Fruit fly (Drosophila melanogaster) whole organism, embryonic: ENCODE results near the gene CG14282.
A peak's percentile ranks its signal among the peaks of the same experiment; 100 is the strongest.

ENCODE experiments used
- CG10209 ChIP-seq: fragments of 200-800 bp; sonication (Bioruptor generic); optimal IDR thresholded peaks from 3 replicates; lab custom pipeline; 2017; ENCODE audit warnings: missing biosample characterization, mild to moderate bottlenecking, missing genetic modification characterization, missing genetic modification reagents
- CG11695 ChIP-seq: fragments of 200-800 bp; sonication (Bioruptor generic); IDR thresholded peaks from 3 replicates; pipeline ENCODE4 v1.3.6; 2022; ENCODE audit warnings: missing biosample characterization, missing genetic modification characterization
- CG11723 ChIP-seq: fragments of 200-800 bp; sonication (Bioruptor generic); optimal IDR thresholded peaks from 2 replicates; lab custom pipeline; 2017; ENCODE audit warnings: missing biosample characterization, mild to moderate bottlenecking, missing genetic modification characterization
- CG1529 ChIP-seq: fragments of 200-800 bp; sonication (Bioruptor generic); optimal IDR thresholded peaks from 3 replicates; lab custom pipeline; 2018; ENCODE audit warnings: missing biosample characterization, missing genetic modification characterization
- CG15514 ChIP-seq: fragments of 200-800 bp; sonication (Bioruptor generic); optimal IDR thresholded peaks from 3 replicates; lab custom pipeline; 2017; ENCODE audit warnings: missing biosample characterization, missing genetic modification characterization, mild to moderate bottlenecking, moderate library complexity, missing genetic modification reagents
- CG16813 ChIP-seq: fragments of 200-800 bp; sonication (Bioruptor generic); IDR thresholded peaks from 3 replicates; pipeline ENCODE4 v1.3.6; 2022; ENCODE audit warnings: missing biosample characterization, missing genetic modification characterization; ENCODE audit not compliant: partially characterized antibody
- CG17829 ChIP-seq: fragments of 200-800 bp; optimal IDR thresholded peaks from 2 replicates; lab custom pipeline; 2019; ENCODE audit warnings: missing biosample characterization, mild to moderate bottlenecking, missing genetic modification characterization, moderate library complexity
- CG18764 ChIP-seq: fragments of 200-800 bp; sonication (Bioruptor generic); optimal IDR thresholded peaks from 3 replicates; lab custom pipeline; 2016; ENCODE audit warnings: missing biosample characterization, missing genetic modification characterization
- CG2712 ChIP-seq: fragments of 200-800 bp; optimal IDR thresholded peaks from 3 replicates; lab custom pipeline; 2019; ENCODE audit warnings: missing biosample characterization, mild to moderate bottlenecking, missing genetic modification characterization, moderate library complexity
- CG33213 ChIP-seq: fragments of 200-800 bp; sonication (Bioruptor generic); optimal IDR thresholded peaks from 3 replicates; lab custom pipeline; 2016; ENCODE audit warnings: missing biosample characterization, missing genetic modification characterization
- CG34376 ChIP-seq: fragments of 200-800 bp; sonication (Bioruptor generic); optimal IDR thresholded peaks from 2 replicates; lab custom pipeline; 2018; ENCODE audit warnings: missing biosample characterization, mild to moderate bottlenecking, missing genetic modification characterization
- CG7271 ChIP-seq: fragments of 200-800 bp; sonication (Bioruptor generic); optimal IDR thresholded peaks from 2 replicates; lab custom pipeline; 2018; ENCODE audit warnings: missing biosample characterization, mild to moderate bottlenecking, missing genetic modification characterization, moderate library complexity
- CG7928 ChIP-seq: fragments of 200-800 bp; sonication (Bioruptor generic); optimal IDR thresholded peaks from 2 replicates; lab custom pipeline; 2017; ENCODE audit warnings: missing biosample characterization, mild to moderate bottlenecking, missing genetic modification characterization
- CG7963 ChIP-seq: fragments of 200-800 bp; sonication (Bioruptor generic); IDR thresholded peaks from 3 replicates; pipeline ENCODE4 v1.3.6; 2022; ENCODE audit warnings: missing biosample characterization, missing genetic modification characterization; ENCODE audit not compliant: partially characterized antibody
- CG9215 ChIP-seq: fragments of 200-800 bp; sonication (Bioruptor generic); IDR thresholded peaks from 2 replicates; pipeline ENCODE4 v1.3.6; 2022; ENCODE audit warnings: missing biosample characterization, missing genetic modification characterization
- CrebB ChIP-seq: fragments of 200-800 bp; sonication (Bioruptor generic); optimal IDR thresholded peaks from 3 replicates; lab custom pipeline; 2018; ENCODE audit warnings: missing biosample characterization, mild to moderate bottlenecking, missing genetic modification characterization
- Dll ChIP-seq: fragments of 200-800 bp; sonication (Bioruptor generic); IDR thresholded peaks from 4 replicates; pipeline ENCODE4 v1.3.6; 2022; ENCODE audit warnings: missing biosample characterization, missing genetic modification characterization; ENCODE audit not compliant: partially characterized antibody
- E2f1 ChIP-seq: fragments of 200-800 bp; sonication (Bioruptor generic); IDR thresholded peaks from 2 replicates; pipeline ENCODE4 v1.3.6; 2022; ENCODE audit warnings: missing biosample characterization, missing genetic modification characterization
- Eip74EF ChIP-seq, 2 experiments: fragments of 200-800 bp in 1 of 2; fragments of >200 bp in 1 of 2; sonication (Bioruptor generic) in 1 of 2; optimal IDR thresholded peaks; 2 replicates each; lab custom pipeline; 2017 to 2019; ENCODE audit warnings: missing biosample characterization in 2 of 2, missing genetic modification characterization in 2 of 2, mild to moderate bottlenecking in 1 of 2, moderate library complexity in 1 of 2
- Ets97D ChIP-seq: fragments of 200-800 bp; sonication (Bioruptor generic); optimal IDR thresholded peaks from 3 replicates; lab custom pipeline; 2016; ENCODE audit warnings: missing biosample characterization, missing genetic modification characterization
- Myb ChIP-seq: fragments of 200-800 bp; sonication (Bioruptor generic); optimal IDR thresholded peaks from 2 replicates; lab custom pipeline; 2016; ENCODE audit warnings: missing biosample characterization, missing genetic modification characterization
- NC2β ChIP-seq: fragments of 200-800 bp; sonication (Bioruptor generic); optimal IDR thresholded peaks from 2 replicates; lab custom pipeline; 2016; ENCODE audit warnings: missing biosample characterization, missing genetic modification characterization
- Nf-YC ChIP-seq: fragments of 200-800 bp; optimal IDR thresholded peaks from 3 replicates; lab custom pipeline; 2019; ENCODE audit warnings: missing biosample characterization, mild to moderate bottlenecking, missing genetic modification characterization, moderate library complexity
- NfI ChIP-seq: fragments of 200-800 bp; sonication (Bioruptor generic); optimal IDR thresholded peaks from 3 replicates; lab custom pipeline; 2018; ENCODE audit warnings: missing biosample characterization, mild to moderate bottlenecking, missing genetic modification characterization, moderate library complexity
- Opbp ChIP-seq: fragments of 200-800 bp; sonication (Bioruptor generic); IDR thresholded peaks from 3 replicates; pipeline ENCODE4 v1.3.6; 2022; ENCODE audit warnings: missing biosample characterization, missing genetic modification characterization; ENCODE audit not compliant: partially characterized antibody
- Scr ChIP-seq: fragments of 200-800 bp; sonication (Bioruptor generic); IDR thresholded peaks from 2 replicates; pipeline ENCODE4 v1.3.6; 2022; ENCODE audit warnings: missing biosample characterization, missing genetic modification characterization; ENCODE audit not compliant: partially characterized antibody
- Sry-β ChIP-seq: fragments of 200-800 bp; sonication (Bioruptor generic); optimal IDR thresholded peaks from 2 replicates; lab custom pipeline; 2018; ENCODE audit warnings: missing biosample characterization, mild to moderate bottlenecking, missing genetic modification characterization, moderate library complexity
- Sry-δ ChIP-seq: fragments of 200-800 bp; sonication (Bioruptor generic); optimal IDR thresholded peaks from 2 replicates; lab custom pipeline; 2016; ENCODE audit warnings: missing biosample characterization, missing genetic modification characterization
- Trl ChIP-seq, 3 experiments: fragments of >200 bp in 2 of 3; fragments of 200-800 bp in 1 of 3; sonication (Bioruptor generic) in 1 of 3; optimal IDR thresholded peaks; 2 replicates in 1 of 3; 3 replicates in 2 of 3; lab custom pipeline; 2016 to 2017; ENCODE audit warnings: missing biosample characterization in 1 of 3, missing genetic modification characterization in 1 of 3
- Xbp1 ChIP-seq: fragments of 200-800 bp; sonication (Bioruptor generic); optimal IDR thresholded peaks from 3 replicates; lab custom pipeline; 2016; ENCODE audit warnings: missing biosample characterization, mild to moderate bottlenecking, missing genetic modification characterization
- cg ChIP-seq: fragments of 200-800 bp; sonication (Bioruptor generic); optimal IDR thresholded peaks from 3 replicates; lab custom pipeline; 2019; ENCODE audit warnings: missing biosample characterization, mild to moderate bottlenecking, missing genetic modification characterization, moderate library complexity
- chm ChIP-seq: fragments of 200-800 bp; sonication (Bioruptor generic); IDR thresholded peaks from 2 replicates; pipeline ENCODE4 v1.3.6; 2022; ENCODE audit warnings: missing biosample characterization, missing genetic modification characterization
- corto ChIP-seq: fragments of 200-800 bp; sonication (Bioruptor generic); optimal IDR thresholded peaks from 2 replicates; lab custom pipeline; 2016; ENCODE audit warnings: missing biosample characterization, mild to moderate bottlenecking, missing genetic modification characterization, moderate library complexity
- fd64A ChIP-seq: fragments of 200-800 bp; sonication (Bioruptor generic); optimal IDR thresholded peaks from 3 replicates; lab custom pipeline; 2018; ENCODE audit warnings: missing biosample characterization, mild to moderate bottlenecking, missing genetic modification characterization
- ham ChIP-seq: fragments of 200-800 bp; sonication (Bioruptor generic); IDR thresholded peaks from 2 replicates; pipeline ENCODE4 v1.3.6; 2022; ENCODE audit warnings: missing biosample characterization, missing genetic modification characterization
- hb ChIP-seq: fragments of 200-800 bp; sonication (Bioruptor generic); IDR thresholded peaks from 3 replicates; pipeline ENCODE4 v1.3.6; 2022; ENCODE audit warnings: missing biosample characterization, missing genetic modification characterization; ENCODE audit not compliant: partially characterized antibody
- kah ChIP-seq: fragments of 200-800 bp; sonication (Bioruptor generic); optimal IDR thresholded peaks from 2 replicates; lab custom pipeline; 2018; ENCODE audit warnings: missing biosample characterization, mild to moderate bottlenecking, missing genetic modification characterization
- maf-S ChIP-seq: fragments of 200-800 bp; sonication (Bioruptor generic); optimal IDR thresholded peaks from 2 replicates; lab custom pipeline; 2016; ENCODE audit warnings: missing biosample characterization, missing genetic modification characterization
- nerfin-2 ChIP-seq: fragments of 200-800 bp; sonication (Bioruptor generic); IDR thresholded peaks from 2 replicates; pipeline ENCODE4 v1.3.6; 2022; ENCODE audit warnings: missing biosample characterization, missing genetic modification characterization; ENCODE audit not compliant: partially characterized antibody
- nmo ChIP-seq: fragments of 200-800 bp; sonication (Bioruptor generic); optimal IDR thresholded peaks from 2 replicates; lab custom pipeline; 2018; ENCODE audit warnings: missing biosample characterization, mild to moderate bottlenecking, missing genetic modification characterization, moderate library complexity
- p53 ChIP-seq: fragments of 200-800 bp; sonication (Bioruptor generic); optimal IDR thresholded peaks from 2 replicates; lab custom pipeline; 2016; ENCODE audit warnings: missing biosample characterization, missing genetic modification characterization
- phol ChIP-seq: fragments of 200-800 bp; sonication (Bioruptor generic); optimal IDR thresholded peaks from 3 replicates; lab custom pipeline; 2018; ENCODE audit warnings: missing biosample characterization, mild to moderate bottlenecking, missing genetic modification characterization, moderate library complexity
- pum ChIP-seq: fragments of 200-800 bp; sonication (Bioruptor generic); optimal IDR thresholded peaks from 2 replicates; lab custom pipeline; 2016; ENCODE audit warnings: missing biosample characterization, missing genetic modification characterization
- seq ChIP-seq: fragments of 200-800 bp; sonication (Bioruptor generic); IDR thresholded peaks from 2 replicates; pipeline ENCODE4 v1.3.6; 2022; ENCODE audit warnings: missing biosample characterization, missing genetic modification characterization
- sob ChIP-seq: fragments of 200-800 bp; sonication (Bioruptor generic); IDR thresholded peaks from 2 replicates; pipeline ENCODE4 v1.3.6; 2022; ENCODE audit warnings: missing biosample characterization, missing genetic modification characterization
- stc ChIP-seq: fragments of 200-800 bp; sonication (Bioruptor generic); IDR thresholded peaks from 2 replicates; pipeline ENCODE4 v1.3.6; 2022; ENCODE audit warnings: missing biosample characterization, missing genetic modification characterization
- vvl ChIP-seq: fragments of 200-800 bp; sonication (Bioruptor generic); IDR thresholded peaks from 2 replicates; pipeline ENCODE4 v1.3.6; 2022; ENCODE audit warnings: missing biosample characterization, missing genetic modification characterization
- zen ChIP-seq: fragments of 200-800 bp; sonication (Bioruptor generic); optimal IDR thresholded peaks from 3 replicates; lab custom pipeline; 2018; ENCODE audit warnings: missing biosample characterization, mild to moderate bottlenecking, missing genetic modification characterization, moderate library complexity

Gene CG14282

dm6 chr3R:19180263-19180893, 3.6 kb downstream of the CG14282 start, which contains the start of the genes CG5555 and myd (continued):
- TF ChIP-seq CG11695 (GFP tag; lab: Robert Waterston, UW) (peak; percentile 46; the same call in 1 of the 3 replicates), zen (peak; percentile 6), Opbp (GFP tag; lab: Robert Waterston, UW) (peak; percentile 75), CG7271 (tag; lab: Kevin White, UChicago) (no peak), CG34376 (GFP tag; lab: Kevin White, UChicago) (no peak), Sry-δ (GFP tag; lab: Kevin White, UChicago) (peak; percentile 53), chm (GFP tag; lab: Robert Waterston, UW) (peak; percentile 28; the same call in 1 of the 2 replicates), stc (GFP tag; lab: Robert Waterston, UW) (peak; percentile 53; the same call in 1 of the 2 replicates), CG18764 (GFP tag; lab: Kevin White, UChicago) (no peak), CG16813 (GFP tag; lab: Robert Waterston, UW) (peak; percentile 68), p53 (no peak), pum (GFP tag; lab: Kevin White, UChicago) (peak; percentile 13), CG2712 (tag; lab: Kevin White, UChicago) (peak; percentile 26), CrebB (tag; lab: Kevin White, UChicago) (peak; percentile 32), sob (peak; percentile 64; the same call in 1 of the 2 replicates), cg (GFP tag; lab: Kevin White, UChicago) (no peak), CG11723 (GFP tag; lab: Kevin White, UChicago) (peak; percentile 15), CG17829 (tag; lab: Kevin White, UChicago) (peak; percentile 32), hb (peak; percentile 77), Trl (optimal IDR thresholded peaks at IDR 0.05; lab: Kevin White, UChicago) (no peak), Trl (GFP tag; optimal IDR thresholded peaks at IDR 0.05; lab: Kevin White, UChicago) (no peak), phol (tag; lab: Kevin White, UChicago) (peak; percentile 35), Eip74EF (GFP tag; optimal IDR thresholded peaks at IDR 0.05; lab: Kevin White, UChicago) (peak in 1 of 2 experiments; percentile 5), Nf-YC (tag; lab: Kevin White, UChicago) (no peak), CG15514 (GFP tag; lab: Kevin White, UChicago) (peak; percentile 99), NC2β (GFP tag; lab: Kevin White, UChicago) (no peak), Dll (GFP tag; lab: Robert Waterston, UW) (peak; percentile 78), Sry-β (no peak), CG33213 (GFP tag; lab: Kevin White, UChicago) (peak; percentile 49), CG7963 (GFP tag; lab: Robert Waterston, UW) (peak; percentile 75), CG10209 (GFP tag; lab: Kevin White, UChicago) (peak; percentile 8), Scr (peak; percentile 77), kah (no peak), fd64A (GFP tag; lab: Kevin White, UChicago) (no peak), Xbp1 (GFP tag; lab: Kevin White, UChicago) (peak; percentile 38), corto (GFP tag; lab: Kevin White, UChicago) (peak; percentile 32), maf-S (GFP tag; lab: Kevin White, UChicago) (peak; percentile 36), NfI (GFP tag; lab: Kevin White, UChicago) (peak; percentile 50), CG7928 (GFP tag; lab: Kevin White, UChicago) (peak; percentile 7), E2f1 (GFP tag; lab: Robert Waterston, UW) (0 out of 2 replicates have a peak, but pooled peaks have one; percentile 11), vvl (GFP tag; lab: Robert Waterston, UW) (peak; percentile 65; the same call in 1 of the 2 replicates), nerfin-2 (GFP tag; lab: Robert Waterston, UW) (peak; percentile 76), Myb (GFP tag; lab: Kevin White, UChicago) (peak; percentile 90), seq (GFP tag; lab: Robert Waterston, UW) (peak; percentile 15; the same call in 1 of the 2 replicates), Ets97D (peak; percentile 71), CG9215 (GFP tag; lab: Robert Waterston, UW) (no peak), CG1529 (GFP tag; lab: Kevin White, UChicago) (peak; percentile 14), nmo (GFP tag; lab: Kevin White, UChicago) (peak; percentile 44), ham (GFP tag; lab: Robert Waterston, UW) (no peak)
